Worm (Caenorhabditis elegans): ENCODE data around the gene C23H5.11.

C23H5.11 gene

ce11 chrIV:2052337-2052736, 47.3 kb downstream of the C23H5.11 start (continued):
- TF ChIP-seq hpl-2 (GFP tag; optimal IDR thresholded peaks at IDR 0.05) (no peak), ztf-11 (tag; optimal IDR thresholded peaks at IDR 0.05) (peak in 1 of 2 experiments; percentile 37), mep-1 (tag; optimal IDR thresholded peaks at IDR 0.05) (no peak), irx-1 (tag; optimal IDR thresholded peaks at IDR 0.05) (no peak), nhr-20 (tag; optimal IDR thresholded peaks at IDR 0.05) (no peak), tlp-1 (tag; optimal IDR thresholded peaks at IDR 0.05) (no peak), pax-3 (tag; optimal IDR thresholded peaks at IDR 0.05) (no peak), mab-9 (GFP tag; IDR thresholded peaks at IDR 0.05) (0 out of 2 replicates have a peak, but pooled peaks have one; percentile 37), fkh-8 (tag; optimal IDR thresholded peaks at IDR 0.05) (peak; percentile 25), lin-13 (GFP tag; optimal IDR thresholded peaks at IDR 0.05) (no peak), alr-1 (tag; optimal IDR thresholded peaks at IDR 0.05; ENCODE audit: borderline replicate concordance) (no peak), sup-37 (GFP tag; optimal IDR thresholded peaks at IDR 0.05) (no peak), ama-1 (optimal IDR thresholded peaks at IDR 0.05) (no peak), unc-98 (GFP tag; IDR thresholded peaks at IDR 0.05) (no peak), isw-1 (GFP tag; IDR thresholded peaks at IDR 0.05) (no peak), ets-5 (GFP tag; IDR thresholded peaks at IDR 0.05) (no peak), snu-23 (GFP tag; optimal IDR thresholded peaks at IDR 0.05) (peak; percentile 13), unc-130 (tag; optimal IDR thresholded peaks at IDR 0.05) (no peak), grh-1 (GFP tag; IDR thresholded peaks at IDR 0.05) (no peak), unc-62 (GFP tag; optimal IDR thresholded peaks at IDR 0.05) (no peak), lin-14 (GFP tag; optimal IDR thresholded peaks at IDR 0.05) (peak; percentile 84), nhr-76 (tag; optimal IDR thresholded peaks at IDR 0.05) (no peak), C04F5.9 (tag; optimal IDR thresholded peaks at IDR 0.05) (no peak), ceh-8 (GFP tag; optimal IDR thresholded peaks at IDR 0.05) (no peak), zag-1 (tag; optimal IDR thresholded peaks at IDR 0.05) (peak; percentile 45), dpl-1 (GFP tag; optimal IDR thresholded peaks at IDR 0.05) (no peak), egl-13 (tag; optimal IDR thresholded peaks at IDR 0.05) (no peak), dsc-1 (tag; optimal IDR thresholded peaks at IDR 0.05) (no peak), nhr-19 (GFP tag; conservative IDR thresholded peaks at IDR 0.05) (no peak), swsn-7 (tag; optimal IDR thresholded peaks at IDR 0.05) (peak; percentile 37), vab-15 (tag; optimal IDR thresholded peaks at IDR 0.05) (no peak), nhr-77 (tag; optimal IDR thresholded peaks at IDR 0.05) (no peak), aly-2 (tag; optimal IDR thresholded peaks at IDR 0.05) (no peak), fos-1 (tag; optimal IDR thresholded peaks at IDR 0.05) (peak; percentile 22), snpc-4 (tag; optimal IDR thresholded peaks at IDR 0.05) (no peak), ceh-63 (GFP tag; optimal IDR thresholded peaks at IDR 0.05) (no peak), fkh-10 (GFP tag; optimal IDR thresholded peaks at IDR 0.05) (peak; percentile 7), ceh-88 (GFP tag; IDR thresholded peaks at IDR 0.05) (peak; percentile 39; the same call in 1 of the 2 replicates), elt-3 (tag; optimal IDR thresholded peaks at IDR 0.05) (no peak), ceh-90 (tag; optimal IDR thresholded peaks at IDR 0.05) (no peak), sox-4 (tag; optimal IDR thresholded peaks at IDR 0.05) (no peak), unc-86 (tag; optimal IDR thresholded peaks at IDR 0.05) (no peak), pqm-1 (tag; optimal IDR thresholded peaks at IDR 0.05) (no peak), jun-1 (tag; optimal IDR thresholded peaks at IDR 0.05) (no peak), ces-1 (GFP tag; optimal IDR thresholded peaks at IDR 0.05) (peak; percentile 88), fkh-4 (tag; optimal IDR thresholded peaks at IDR 0.05; ENCODE audit: borderline replicate concordance) (no peak), xbp-1 (tag; optimal IDR thresholded peaks at IDR 0.05) (peak; percentile 24), F16B12.6 (tag; optimal IDR thresholded peaks at IDR 0.05) (no peak), rnt-1 (tag; optimal IDR thresholded peaks at IDR 0.05) (no peak), lsy-2 (tag; optimal IDR thresholded peaks at IDR 0.05) (peak; percentile 17 to 24), egl-27 (tag; optimal IDR thresholded peaks at IDR 0.05) (no peak), sptf-1 (tag; optimal IDR thresholded peaks at IDR 0.05) (no peak), mdl-1 (tag; optimal IDR thresholded peaks at IDR 0.05) (no peak), skn-1 (tag; optimal IDR thresholded peaks at IDR 0.05) (no peak)

Data from whole organism, L1 larva.